Fruit fly (Drosophila melanogaster) whole organism, adult: ENCODE measurements around the gene Herp.

Experiments used
- CG11617 ChIP-seq: fragments of 200-800 bp; sonication (Bioruptor generic); optimal IDR thresholded peaks from 2 replicates; lab custom pipeline; 2017; ENCODE audit warnings: mild to moderate bottlenecking, missing biosample characterization, missing genetic modification reagents, missing genetic modification characterization
- CG12768 ChIP-seq: fragments of 200-800 bp; sonication (Bioruptor generic); optimal IDR thresholded peaks from 2 replicates; lab custom pipeline; 2017; ENCODE audit warnings: missing biosample characterization, missing genetic modification characterization, mild to moderate bottlenecking, moderate library complexity, missing genetic modification reagents
- CG14711 ChIP-seq: fragments of 200-800 bp; sonication (Bioruptor generic); optimal IDR thresholded peaks from 2 replicates; lab custom pipeline; 2018; ENCODE audit warnings: missing biosample characterization, mild to moderate bottlenecking, missing genetic modification characterization, moderate library complexity
- CG1620 ChIP-seq: fragments of 200-800 bp; sonication (Bioruptor generic); optimal IDR thresholded peaks from 2 replicates; lab custom pipeline; 2016; ENCODE audit warnings: missing biosample characterization, missing genetic modification characterization
- CG33017 ChIP-seq: fragments of 200-800 bp; sonication (Bioruptor generic); optimal IDR thresholded peaks from 2 replicates; lab custom pipeline; 2018; ENCODE audit warnings: missing biosample characterization, mild to moderate bottlenecking, missing genetic modification characterization, moderate library complexity
- CG5204 ChIP-seq: fragments of 200-800 bp; sonication (Bioruptor generic); optimal IDR thresholded peaks from 2 replicates; lab custom pipeline; 2016; ENCODE audit warnings: missing biosample characterization, missing genetic modification characterization
- CG7045 ChIP-seq: fragments of 200-800 bp; sonication (Bioruptor generic); optimal IDR thresholded peaks from 2 replicates; lab custom pipeline; 2017; ENCODE audit warnings: missing biosample characterization, mild to moderate bottlenecking, missing genetic modification characterization
- CG7101 ChIP-seq: fragments of 200-800 bp; sonication (Bioruptor generic); optimal IDR thresholded peaks from 2 replicates; lab custom pipeline; 2018; ENCODE audit warnings: missing biosample characterization, mild to moderate bottlenecking, missing genetic modification characterization, moderate library complexity
- Clk ChIP-seq: fragments of 200-800 bp; sonication (Bioruptor generic); optimal IDR thresholded peaks from 2 replicates; lab custom pipeline; 2017; ENCODE audit warnings: missing biosample characterization, missing genetic modification characterization
- Crg-1 ChIP-seq: fragments of 200-800 bp; sonication (Bioruptor generic); optimal IDR thresholded peaks from 2 replicates; lab custom pipeline; 2016; ENCODE audit warnings: missing biosample characterization, missing genetic modification characterization
- Hr96 ChIP-seq: fragments of 200-800 bp; sonication (Bioruptor generic); optimal IDR thresholded peaks from 2 replicates; lab custom pipeline; 2016; ENCODE audit warnings: missing biosample characterization, missing genetic modification characterization
- Mnt ChIP-seq: fragments of 200-800 bp; sonication (Bioruptor generic); optimal IDR thresholded peaks from 2 replicates; lab custom pipeline; 2016; ENCODE audit warnings: missing biosample characterization, mild to moderate bottlenecking, missing genetic modification characterization
- bab1 ChIP-seq: fragments of 200-800 bp; sonication (Bioruptor generic); optimal IDR thresholded peaks from 3 replicates; lab custom pipeline; 2019; ENCODE audit warnings: missing biosample characterization, mild to moderate bottlenecking, missing genetic modification characterization, moderate library complexity
- cic ChIP-seq: fragments of 200-800 bp; sonication (Bioruptor generic); optimal IDR thresholded peaks from 2 replicates; lab custom pipeline; 2017; ENCODE audit warnings: missing biosample characterization, mild to moderate bottlenecking, missing genetic modification characterization, moderate library complexity
- cnc ChIP-seq, 2 experiments: fragments of >200 bp; optimal IDR thresholded peaks; 2 replicates each; lab custom pipeline; 2017
- kay ChIP-seq: fragments of 200-800 bp; sonication (Bioruptor generic); peaks from one replicate; lab custom pipeline; 2016; ENCODE audit warnings: missing biosample characterization, missing genetic modification characterization, borderline replicate concordance
- ovo ChIP-seq: fragments of 200-800 bp; sonication (Bioruptor generic); optimal IDR thresholded peaks from 2 replicates; lab custom pipeline; 2016; ENCODE audit warnings: missing biosample characterization, missing genetic modification characterization
- pad ChIP-seq: fragments of 200-800 bp; sonication (Bioruptor generic); optimal IDR thresholded peaks from 3 replicates; lab custom pipeline; 2017; ENCODE audit warnings: missing biosample characterization, missing genetic modification characterization, mild to moderate bottlenecking, moderate library complexity, missing genetic modification reagents
- tj ChIP-seq: fragments of 200-800 bp; sonication (Bioruptor generic); optimal IDR thresholded peaks from 3 replicates; lab custom pipeline; 2017; ENCODE audit warnings: missing biosample characterization, mild to moderate bottlenecking, missing genetic modification characterization, moderate library complexity
- toe ChIP-seq: fragments of 200-800 bp; sonication (Bioruptor generic); optimal IDR thresholded peaks from 2 replicates; lab custom pipeline; 2016; ENCODE audit warnings: missing biosample characterization, missing genetic modification characterization

Herp gene

dm6 chr2L:7799804-7800433 lies at the start of gene Herp, which contains the start of gene r2d2:
Gene Herp (minus strand): TSS chr2L:7800058.
Gene r2d2 (plus strand): TSS chr2L:7800147.
- TF ChIP-seq CG7045 (GFP tag; lab: Kevin White, UChicago) (peak; percentile 90), kay (GFP tag; lab: Kevin White, UChicago) (peak; percentile 84), CG7101 (tag; lab: Kevin White, UChicago) (peak; percentile 91), CG11617 (GFP tag; lab: Kevin White, UChicago) (peak; percentile 91), Clk (peak; percentile 73), Crg-1 (GFP tag; lab: Kevin White, UChicago) (peak; percentile 89), CG1620 (GFP tag; lab: Kevin White, UChicago) (peak; percentile 92), bab1 (GFP tag; lab: Kevin White, UChicago) (peak; percentile 89), tj (peak; percentile 68), ovo (GFP tag; lab: Kevin White, UChicago) (peak; percentile 90), CG33017 (peak; percentile 92), CG14711 (tag; lab: Kevin White, UChicago) (peak; percentile 85), Mnt (GFP tag; lab: Kevin White, UChicago) (peak; percentile 90), cnc (optimal IDR thresholded peaks at IDR 0.05; lab: Kevin White, UChicago) (peak in 1 of 2 experiments; percentile 33), Hr96 (GFP tag; lab: Kevin White, UChicago) (peak; percentile 96), toe (peak; percentile 97), CG5204 (GFP tag; lab: Kevin White, UChicago) (peak; percentile 94), cic (GFP tag; lab: Kevin White, UChicago) (peak; percentile 66), CG12768 (GFP tag; lab: Kevin White, UChicago) (peak; percentile 96), pad (peak; percentile 79)

DNA sequence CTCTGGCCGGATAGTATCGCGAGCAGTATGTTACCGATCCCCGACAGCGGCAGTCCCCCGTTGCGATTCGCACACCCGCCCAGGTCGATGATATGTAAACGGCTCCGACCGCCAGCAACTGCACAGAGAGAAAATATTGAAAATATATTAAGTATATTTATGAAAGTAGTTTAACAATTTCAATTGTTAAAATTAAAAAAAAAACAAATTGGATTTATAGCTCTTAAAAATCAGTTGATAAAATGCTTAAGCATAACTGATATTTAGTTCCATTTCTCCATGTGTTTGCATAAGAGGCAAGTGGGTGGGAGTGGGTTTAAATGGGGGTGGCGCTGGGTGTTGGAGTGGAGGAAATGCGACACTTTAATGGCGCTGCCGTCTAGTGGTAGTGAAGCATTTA lies 49.6 kb upstream of the Herp start:
- TF ChIP-seq CG7101 (tag; lab: Kevin White, UChicago) (no peak), CG5204 (GFP tag; lab: Kevin White, UChicago) (no peak), CG14711 (tag; lab: Kevin White, UChicago) (no peak)

DNA sequence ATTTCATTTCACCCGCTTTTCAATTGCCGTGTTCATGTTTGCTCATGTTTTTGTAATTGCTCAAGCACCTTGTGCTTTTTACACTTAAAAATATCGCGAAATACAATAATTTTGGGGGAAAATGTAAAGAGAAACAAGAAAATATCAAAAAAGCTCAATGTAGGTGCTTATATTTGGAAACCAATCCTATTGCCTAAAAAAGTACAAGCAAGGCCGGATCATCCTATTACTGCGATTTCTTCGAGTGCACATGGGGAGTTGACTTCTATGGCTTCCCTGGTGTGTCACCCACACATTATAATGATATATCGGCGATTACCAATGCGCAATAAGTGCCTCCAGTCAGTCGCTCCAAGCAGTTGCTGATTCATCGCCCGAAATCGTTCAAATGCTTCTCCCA lies 41.4 kb upstream of the Herp start:
- TF ChIP-seq Hr96 (GFP tag; lab: Kevin White, UChicago) (no peak), bab1 (GFP tag; lab: Kevin White, UChicago) (no peak), cic (GFP tag; lab: Kevin White, UChicago) (no peak), Clk (no peak), CG33017 (no peak), kay (GFP tag; lab: Kevin White, UChicago) (no peak), CG7045 (GFP tag; lab: Kevin White, UChicago) (no peak), ovo (GFP tag; lab: Kevin White, UChicago) (no peak), pad (no peak)

dm6 chr2L:7840152-7840551 lies 40.3 kb upstream of the Herp start, which contains the start of gene CG14537:
Gene CG14537 (plus strand): TSS chr2L:7840452.
- TF ChIP-seq toe = no peak

DNA sequence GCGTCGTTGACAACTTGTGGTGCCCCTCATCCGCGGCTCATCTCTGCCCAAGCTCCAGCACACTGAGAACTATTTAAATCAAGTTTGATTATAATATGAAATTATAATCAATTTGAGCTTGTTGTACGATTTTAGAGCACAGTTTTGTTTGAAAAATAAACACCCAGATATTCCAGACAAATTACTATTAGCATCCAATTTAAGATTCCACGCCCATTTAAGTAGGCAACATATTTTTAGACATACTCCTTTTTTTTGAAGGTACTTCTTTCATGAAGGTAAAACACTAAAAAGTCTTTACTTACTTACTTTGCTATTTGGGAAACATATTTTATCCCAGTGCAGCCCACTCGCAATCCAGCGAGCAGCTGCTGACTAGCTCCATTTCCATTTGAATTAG lies 38.2 kb upstream of the Herp start:
- TF ChIP-seq tj = no peak
- no peak for TF ChIP-seq toe
- TF ChIP-seq bab1 (GFP tag; lab: Kevin White, UChicago) = no peak
- no peak for TF ChIP-seq cic (GFP tag; lab: Kevin White, UChicago)
- TF ChIP-seq Clk = no peak
- TF ChIP-seq CG7101 (tag; lab: Kevin White, UChicago) = no peak
- TF ChIP-seq Hr96 (GFP tag; lab: Kevin White, UChicago) = no peak
- no peak for TF ChIP-seq Mnt (GFP tag; lab: Kevin White, UChicago)
- TF ChIP-seq Crg-1 (GFP tag; lab: Kevin White, UChicago) = no peak
- no peak for TF ChIP-seq CG14711 (tag; lab: Kevin White, UChicago)
- TF ChIP-seq CG5204 (GFP tag; lab: Kevin White, UChicago) = no peak
- no peak for TF ChIP-seq CG1620 (GFP tag; lab: Kevin White, UChicago)
- no peak for TF ChIP-seq CG12768 (GFP tag; lab: Kevin White, UChicago)
- no peak for TF ChIP-seq cnc (optimal IDR thresholded peaks at IDR 0.05; lab: Kevin White, UChicago)
- no peak for TF ChIP-seq CG33017

DNA sequence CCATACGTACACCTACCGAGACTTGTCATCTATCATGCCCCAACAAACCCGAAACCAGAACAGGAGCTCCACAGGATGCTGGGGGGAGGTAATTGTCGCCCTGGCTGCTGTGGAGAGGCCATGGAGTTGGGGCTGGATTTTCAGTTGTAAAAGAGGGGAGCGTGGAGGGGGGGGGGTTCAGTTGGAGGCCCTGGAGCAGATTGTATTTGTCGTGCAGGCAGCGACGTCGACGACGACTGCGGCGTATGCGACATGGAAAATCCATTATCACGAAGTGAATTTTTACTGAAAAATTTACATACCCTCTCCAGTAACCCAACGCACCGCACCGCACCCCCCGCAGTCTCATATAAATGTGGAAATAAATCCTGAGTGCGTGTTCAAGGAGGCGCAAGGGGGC lies 33.8 kb upstream of the Herp start:
- TF ChIP-seq Clk (no peak), CG12768 (GFP tag; lab: Kevin White, UChicago) (no peak), tj (no peak), pad (no peak), CG7101 (tag; lab: Kevin White, UChicago) (no peak), bab1 (GFP tag; lab: Kevin White, UChicago) (no peak), cnc (optimal IDR thresholded peaks at IDR 0.05; lab: Kevin White, UChicago) (no peak), CG5204 (GFP tag; lab: Kevin White, UChicago) (no peak), CG7045 (GFP tag; lab: Kevin White, UChicago) (no peak), Hr96 (GFP tag; lab: Kevin White, UChicago) (no peak), toe (no peak), ovo (GFP tag; lab: Kevin White, UChicago) (no peak), CG11617 (GFP tag; lab: Kevin White, UChicago) (no peak), CG33017 (no peak), CG14711 (tag; lab: Kevin White, UChicago) (no peak), kay (GFP tag; lab: Kevin White, UChicago) (no peak), Crg-1 (GFP tag; lab: Kevin White, UChicago) (no peak), cic (GFP tag; lab: Kevin White, UChicago) (no peak)
